Fruit fly (Drosophila melanogaster): ENCODE data around the gene CG14778.

The CG14778 gene

dm6 chrX:1507751-1508150 lies 40.5 kb downstream of the CG14778 start, which contains the start of gene Nmdar2:
Gene Nmdar2, minus strand, starts transcription at chrX:1507809.
- TF ChIP-seq ovo (GFP tag; optimal IDR thresholded peaks at IDR 0.05) (no peak), CG11617 (GFP tag; optimal IDR thresholded peaks at IDR 0.05) (no peak), Clk (GFP tag; optimal IDR thresholded peaks at IDR 0.05) (no peak), Crg-1 (GFP tag; optimal IDR thresholded peaks at IDR 0.05) (no peak), Hr96 (GFP tag; optimal IDR thresholded peaks at IDR 0.05) (no peak), kay (GFP tag; ENCODE audit: borderline replicate concordance) (no peak), CG7101 (tag; optimal IDR thresholded peaks at IDR 0.05) (no peak), toe (GFP tag; optimal IDR thresholded peaks at IDR 0.05) (no peak), CG14711 (tag; optimal IDR thresholded peaks at IDR 0.05) (no peak)

dm6 chrX:1508241-1508823 lies 41.0 kb downstream of the CG14778 start:
- TF ChIP-seq cnc (optimal IDR thresholded peaks at IDR 0.05): no peak
- TF ChIP-seq kay (GFP tag; ENCODE audit: borderline replicate concordance): no peak
- no peak for TF ChIP-seq CG33017 (tag; optimal IDR thresholded peaks at IDR 0.05)
- TF ChIP-seq bab1 (GFP tag; optimal IDR thresholded peaks at IDR 0.05): no peak
- peak; percentile 25 for TF ChIP-seq CG7045 (GFP tag; optimal IDR thresholded peaks at IDR 0.05)
- TF ChIP-seq CG14711 (tag; optimal IDR thresholded peaks at IDR 0.05): no peak
- TF ChIP-seq CG11617 (GFP tag; optimal IDR thresholded peaks at IDR 0.05): no peak
- no peak for TF ChIP-seq ovo (GFP tag; optimal IDR thresholded peaks at IDR 0.05)
- TF ChIP-seq cic (GFP tag; optimal IDR thresholded peaks at IDR 0.05): no peak
- TF ChIP-seq Clk (GFP tag; optimal IDR thresholded peaks at IDR 0.05): no peak
- peak; percentile 7 for TF ChIP-seq CG7101 (tag; optimal IDR thresholded peaks at IDR 0.05)
- no peak for TF ChIP-seq tj (GFP tag; optimal IDR thresholded peaks at IDR 0.05)
- no peak for TF ChIP-seq Mnt (GFP tag; optimal IDR thresholded peaks at IDR 0.05)
- no peak for TF ChIP-seq Crg-1 (GFP tag; optimal IDR thresholded peaks at IDR 0.05)
- TF ChIP-seq CG12768 (GFP tag; optimal IDR thresholded peaks at IDR 0.05): no peak
- peak; percentile 57 for TF ChIP-seq Hr96 (GFP tag; optimal IDR thresholded peaks at IDR 0.05)
- peak; percentile 17 for TF ChIP-seq CG5204 (GFP tag; optimal IDR thresholded peaks at IDR 0.05)

dm6 chrX:1512753-1513226 lies 45.5 kb downstream of the CG14778 start, which contains the start of gene CG14795:
Gene CG14795, minus strand, starts transcription at chrX:1512803.
- TF ChIP-seq CG33017 (tag; optimal IDR thresholded peaks at IDR 0.05) (no peak), Clk (GFP tag; optimal IDR thresholded peaks at IDR 0.05) (no peak), pad (GFP tag; optimal IDR thresholded peaks at IDR 0.05) (peak; percentile 23), ovo (GFP tag; optimal IDR thresholded peaks at IDR 0.05) (peak; percentile 7), CG5204 (GFP tag; optimal IDR thresholded peaks at IDR 0.05) (no peak), CG1620 (GFP tag; optimal IDR thresholded peaks at IDR 0.05) (peak; percentile 0), cic (GFP tag; optimal IDR thresholded peaks at IDR 0.05) (peak; percentile 5), CG7045 (GFP tag; optimal IDR thresholded peaks at IDR 0.05) (no peak), CG11617 (GFP tag; optimal IDR thresholded peaks at IDR 0.05) (no peak), cnc (optimal IDR thresholded peaks at IDR 0.05) (no peak), Mnt (GFP tag; optimal IDR thresholded peaks at IDR 0.05) (peak; percentile 82), CG12768 (GFP tag; optimal IDR thresholded peaks at IDR 0.05) (no peak), CG7101 (tag; optimal IDR thresholded peaks at IDR 0.05) (peak; percentile 44), CG14711 (tag; optimal IDR thresholded peaks at IDR 0.05) (peak; percentile 15), toe (GFP tag; optimal IDR thresholded peaks at IDR 0.05) (no peak), kay (GFP tag; ENCODE audit: borderline replicate concordance) (no peak), Hr96 (GFP tag; optimal IDR thresholded peaks at IDR 0.05) (no peak), tj (GFP tag; optimal IDR thresholded peaks at IDR 0.05) (no peak), bab1 (GFP tag; optimal IDR thresholded peaks at IDR 0.05) (peak; percentile 83), Crg-1 (GFP tag; optimal IDR thresholded peaks at IDR 0.05) (no peak)

dm6 chrX:1513865-1514264 lies 46.6 kb downstream of the CG14778 start:
- no peak for TF ChIP-seq CG7045 (GFP tag; optimal IDR thresholded peaks at IDR 0.05)
- TF ChIP-seq CG12768 (GFP tag; optimal IDR thresholded peaks at IDR 0.05): no peak
- no peak for TF ChIP-seq cnc (optimal IDR thresholded peaks at IDR 0.05)
- no peak for TF ChIP-seq CG5204 (GFP tag; optimal IDR thresholded peaks at IDR 0.05)
- no peak for TF ChIP-seq bab1 (GFP tag; optimal IDR thresholded peaks at IDR 0.05)
- TF ChIP-seq Crg-1 (GFP tag; optimal IDR thresholded peaks at IDR 0.05): no peak
- TF ChIP-seq pad (GFP tag; optimal IDR thresholded peaks at IDR 0.05): no peak
- no peak for TF ChIP-seq kay (GFP tag; ENCODE audit: borderline replicate concordance)
- TF ChIP-seq cic (GFP tag; optimal IDR thresholded peaks at IDR 0.05): no peak
- TF ChIP-seq CG7101 (tag; optimal IDR thresholded peaks at IDR 0.05): no peak
- no peak for TF ChIP-seq toe (GFP tag; optimal IDR thresholded peaks at IDR 0.05)
- no peak for TF ChIP-seq CG14711 (tag; optimal IDR thresholded peaks at IDR 0.05)
- TF ChIP-seq CG33017 (tag; optimal IDR thresholded peaks at IDR 0.05): no peak

dm6 chrX:1517618-1518017 lies 50.3 kb downstream of the CG14778 start:
- TF ChIP-seq CG14711 (tag; optimal IDR thresholded peaks at IDR 0.05): no peak
- TF ChIP-seq kay (GFP tag; ENCODE audit: borderline replicate concordance): no peak
- no peak for TF ChIP-seq CG7045 (GFP tag; optimal IDR thresholded peaks at IDR 0.05)
- no peak for TF ChIP-seq Crg-1 (GFP tag; optimal IDR thresholded peaks at IDR 0.05)
- no peak for TF ChIP-seq Mnt (GFP tag; optimal IDR thresholded peaks at IDR 0.05)
- TF ChIP-seq ovo (GFP tag; optimal IDR thresholded peaks at IDR 0.05): peak; percentile 99
- no peak for TF ChIP-seq CG5204 (GFP tag; optimal IDR thresholded peaks at IDR 0.05)
- TF ChIP-seq pad (GFP tag; optimal IDR thresholded peaks at IDR 0.05): peak; percentile 99
- no peak for TF ChIP-seq CG7101 (tag; optimal IDR thresholded peaks at IDR 0.05)
- peak; percentile 12 for TF ChIP-seq CG1620 (GFP tag; optimal IDR thresholded peaks at IDR 0.05)
- peak; percentile 9 for TF ChIP-seq CG11617 (GFP tag; optimal IDR thresholded peaks at IDR 0.05)
- no peak for TF ChIP-seq toe (GFP tag; optimal IDR thresholded peaks at IDR 0.05)
- TF ChIP-seq bab1 (GFP tag; optimal IDR thresholded peaks at IDR 0.05): peak; percentile 61
- no peak for TF ChIP-seq tj (GFP tag; optimal IDR thresholded peaks at IDR 0.05)
- no peak for TF ChIP-seq cnc (optimal IDR thresholded peaks at IDR 0.05)
- no peak for TF ChIP-seq cic (GFP tag; optimal IDR thresholded peaks at IDR 0.05)
- TF ChIP-seq Hr96 (GFP tag; optimal IDR thresholded peaks at IDR 0.05): peak; percentile 11
